Worm (Caenorhabditis elegans) whole organism, L4 larva: Measurements from ENCODE around the gene oac-32.

Source experiments
- D1046.2 ChIP-seq: fragments of 200-800 bp; sonication (Bioruptor generic); IDR thresholded peaks from 2 replicates; pipeline ENCODE4 v1.3.6; 2022; ENCODE audit warnings: missing genetic modification characterization, missing compliant biosample characterization
- F49E8.2 ChIP-seq: sonication (generic microtip); optimal IDR thresholded peaks from 2 replicates; lab custom pipeline; 2016; ENCODE audit warnings: missing compliant biosample characterization, mild to moderate bottlenecking, missing genetic modification characterization, borderline replicate concordance
- T26A8.4 ChIP-seq: fragments of 200-800 bp; sonication (Bioruptor generic); IDR thresholded peaks from 2 replicates; pipeline ENCODE4 v1.3.6; 2022; ENCODE audit warnings: missing genetic modification characterization, missing compliant biosample characterization
- Y48G9A.11 ChIP-seq: fragments of 200-800 bp; sonication (Bioruptor generic); IDR thresholded peaks from 2 replicates; pipeline ENCODE4 v1.3.6; 2022; ENCODE audit warnings: missing genetic modification reagents, missing genetic modification characterization, missing compliant biosample characterization
- Y75B8A.6 ChIP-seq: fragments of 200-800 bp; sonication (Bioruptor generic); IDR thresholded peaks from 2 replicates; pipeline ENCODE4 v1.3.6; 2022; ENCODE audit warnings: missing genetic modification reagents, missing genetic modification characterization, missing compliant biosample characterization
- ZK546.5 ChIP-seq, 2 experiments: sonication (generic microtip); optimal IDR thresholded peaks; 2 replicates each; lab custom pipeline; 2017; ENCODE audit warnings: missing biosample characterization in 2 of 2, missing genetic modification characterization in 2 of 2
- arid-1 ChIP-seq: fragments of 200-800 bp; sonication (Bioruptor generic); conservative IDR thresholded peaks from 2 replicates; pipeline ENCODE4 v1.3.6; 2022; ENCODE audit warnings: missing genetic modification reagents, missing genetic modification characterization, missing compliant biosample characterization
- ceh-20 ChIP-seq: fragments of 200-800 bp; sonication (Bioruptor generic); IDR thresholded peaks from 2 replicates; pipeline ENCODE4 v1.3.6; 2022; ENCODE audit warnings: missing genetic modification reagents, missing genetic modification characterization, missing compliant biosample characterization
- ceh-32 ChIP-seq: sonication (generic microtip); optimal IDR thresholded peaks from 2 replicates; lab custom pipeline; 2016; ENCODE audit warnings: mild to moderate bottlenecking, missing genetic modification characterization, missing compliant biosample characterization; ENCODE audit not compliant: poor library complexity
- ceh-44 ChIP-seq: fragments of 200-800 bp; sonication (Bioruptor generic); IDR thresholded peaks from 2 replicates; pipeline ENCODE4 v1.3.6; 2022; ENCODE audit warnings: missing genetic modification reagents, missing genetic modification characterization, missing compliant biosample characterization
- ceh-82 ChIP-seq: sonication (generic microtip); optimal IDR thresholded peaks from 2 replicates; lab custom pipeline; 2017; ENCODE audit warnings: missing biosample characterization, missing genetic modification characterization
- ctbp-1 ChIP-seq: fragments of 200-800 bp; sonication (Bioruptor generic); IDR thresholded peaks from 2 replicates; pipeline ENCODE4 v1.3.6; 2022; ENCODE audit warnings: missing genetic modification reagents, missing genetic modification characterization, missing compliant biosample characterization
- daf-16 ChIP-seq, 3 experiments: sonication (generic microtip); optimal IDR thresholded peaks; 2 replicates each; lab custom pipeline; 2016 to 2017; ENCODE audit warnings: missing genetic modification characterization in 3 of 3, missing genetic modification reagents in 3 of 3, mild to moderate bottlenecking in 2 of 3, missing compliant biosample characterization in 2 of 3, missing biosample characterization in 1 of 3, moderate library complexity in 1 of 3
- daf-8 ChIP-seq: fragments of 200-800 bp; sonication (Bioruptor generic); IDR thresholded peaks from 2 replicates; pipeline ENCODE4 v1.3.6; 2022; ENCODE audit warnings: missing genetic modification characterization, missing compliant biosample characterization
- hif-1 ChIP-seq, 2 experiments: sonication (generic microtip); optimal IDR thresholded peaks; 2 replicates each; lab custom pipeline; 2016 to 2017; ENCODE audit warnings: missing compliant biosample characterization in 2 of 2, missing genetic modification characterization in 2 of 2, missing genetic modification reagents in 2 of 2, missing genotype in 2 of 2, mild to moderate bottlenecking in 1 of 2
- hlh-11 ChIP-seq: fragments of 200-800 bp; sonication (Bioruptor generic); optimal IDR thresholded peaks from 2 replicates; lab custom pipeline; 2018; ENCODE audit warnings: mild to moderate bottlenecking, missing genetic modification characterization, missing compliant biosample characterization
- jun-1 ChIP-seq: fragments of 150-350 bp; optimal IDR thresholded peaks from 2 replicates; lab custom pipeline; 2014; ENCODE audit warnings: missing biosample characterization, missing genetic modification reagents, missing genetic modification characterization
- lin-13 ChIP-seq: fragments of 150-350 bp; optimal IDR thresholded peaks from 2 replicates; lab custom pipeline; 2014; ENCODE audit warnings: missing biosample characterization, missing genetic modification reagents, missing genetic modification characterization
- lin-29 ChIP-seq: fragments of 200-800 bp; sonication (Bioruptor generic); IDR thresholded peaks from 2 replicates; pipeline ENCODE4 v1.3.6; 2022; ENCODE audit warnings: missing genetic modification reagents, missing genetic modification characterization, missing compliant biosample characterization
- lin-38 ChIP-seq: fragments of 200-800 bp; sonication (Bioruptor generic); IDR thresholded peaks from 2 replicates; pipeline ENCODE4 v1.3.6; 2022; ENCODE audit warnings: missing genetic modification reagents, missing genetic modification characterization, missing compliant biosample characterization
- lin-39 ChIP-seq: fragments of 150-350 bp; optimal IDR thresholded peaks from 2 replicates; lab custom pipeline; 2014; ENCODE audit warnings: missing biosample characterization, missing genetic modification reagents, missing genetic modification characterization
- madf-5 ChIP-seq, 2 experiments: fragments of 200-800 bp; sonication (Bioruptor generic); IDR thresholded peaks; 2 replicates each; pipeline ENCODE4 v1.3.6; 2022; ENCODE audit warnings: missing compliant biosample characterization in 2 of 2, missing genetic modification characterization in 2 of 2
- mep-1 ChIP-seq: fragments of 150-350 bp; sonication (generic microtip); optimal IDR thresholded peaks from 3 replicates; lab custom pipeline; 2014; ENCODE audit warnings: missing biosample characterization, missing genetic modification characterization
- mxl-2 ChIP-seq: fragments of 200-800 bp; sonication (Bioruptor generic); conservative IDR thresholded peaks from 2 replicates; pipeline ENCODE4 v1.3.6; 2022; ENCODE audit warnings: missing genetic modification reagents, missing genetic modification characterization, missing compliant biosample characterization
- mxl-3 ChIP-seq: fragments of 200-800 bp; sonication (Bioruptor generic); optimal IDR thresholded peaks from 2 replicates; lab custom pipeline; 2018; ENCODE audit warnings: mild to moderate bottlenecking, missing genetic modification characterization, missing compliant biosample characterization
- nhr-10 ChIP-seq: fragments of 150-350 bp; optimal IDR thresholded peaks from 2 replicates; lab custom pipeline; 2014; ENCODE audit warnings: missing biosample characterization, missing genetic modification characterization
- nhr-237 ChIP-seq: sonication (generic microtip); optimal IDR thresholded peaks from 2 replicates; lab custom pipeline; 2017; ENCODE audit warnings: missing biosample characterization, missing genetic modification characterization
- nhr-25 ChIP-seq: sonication (generic microtip); optimal IDR thresholded peaks from 2 replicates; lab custom pipeline; 2017; ENCODE audit warnings: missing genetic modification characterization, mild to moderate bottlenecking, missing compliant biosample characterization, antibody characterized with exemption, moderate library complexity, borderline replicate concordance; ENCODE audit not compliant: insufficient read depth
- nhr-28 ChIP-seq: fragments of 150-350 bp; optimal IDR thresholded peaks from 2 replicates; lab custom pipeline; 2014; ENCODE audit warnings: missing biosample characterization, missing genetic modification characterization
- nhr-41 ChIP-seq: fragments of 200-800 bp; sonication (Bioruptor generic); IDR thresholded peaks from 2 replicates; pipeline ENCODE4 v1.3.6; 2022; ENCODE audit warnings: missing genetic modification reagents, missing genetic modification characterization, missing compliant biosample characterization
- nhr-76 ChIP-seq: fragments of 150-350 bp; optimal IDR thresholded peaks from 2 replicates; lab custom pipeline; 2014; ENCODE audit warnings: missing biosample characterization, missing genetic modification characterization
- nhr-77 ChIP-seq: fragments of 150-350 bp; optimal IDR thresholded peaks from 2 replicates; lab custom pipeline; 2014; ENCODE audit warnings: missing biosample characterization, missing genetic modification characterization
- pha-4 ChIP-seq, 2 experiments: fragments of 150-350 bp in 1 of 2; fragments of 200-800 bp in 1 of 2; sonication (Bioruptor generic) in 1 of 2; IDR thresholded peaks in 1 of 2; optimal IDR thresholded peaks in 1 of 2; 2 replicates each; pipeline versions ENCODE4 v1.3.6 to Lab custom; 2014 to 2022; ENCODE audit warnings: missing genetic modification characterization in 2 of 2, missing genetic modification reagents in 2 of 2, missing biosample characterization in 1 of 2, missing compliant biosample characterization in 1 of 2
- pqm-1 ChIP-seq: sonication (generic microtip); optimal IDR thresholded peaks from 2 replicates; lab custom pipeline; 2017; ENCODE audit warnings: missing biosample characterization, missing genetic modification characterization
- sdz-12 ChIP-seq: fragments of 200-800 bp; sonication (Bioruptor generic); optimal IDR thresholded peaks from 2 replicates; lab custom pipeline; 2018; ENCODE audit warnings: mild to moderate bottlenecking, missing genetic modification characterization, missing compliant biosample characterization
- skn-1 ChIP-seq: fragments of 150-350 bp; optimal IDR thresholded peaks from 2 replicates; lab custom pipeline; 2014; ENCODE audit warnings: missing biosample characterization, missing genetic modification characterization
- tag-97 ChIP-seq: fragments of 200-800 bp; sonication (Bioruptor generic); IDR thresholded peaks from 2 replicates; pipeline ENCODE4 v1.3.6; 2022; ENCODE audit warnings: missing genetic modification characterization, missing compliant biosample characterization
- tra-1 ChIP-seq: fragments of 200-800 bp; sonication (Bioruptor generic); IDR thresholded peaks from 2 replicates; pipeline ENCODE4 v1.3.6; 2022; ENCODE audit warnings: missing genetic modification reagents, missing genetic modification characterization, missing compliant biosample characterization
- unc-130 ChIP-seq: sonication (generic microtip); optimal IDR thresholded peaks from 2 replicates; lab custom pipeline; 2016; ENCODE audit warnings: missing genetic modification reagents, missing genetic modification characterization, missing compliant biosample characterization
- unc-39 ChIP-seq: sonication (generic microtip); optimal IDR thresholded peaks from 2 replicates; lab custom pipeline; 2017; ENCODE audit warnings: missing biosample characterization, missing genetic modification characterization
- unc-62 ChIP-seq, 3 experiments: fragments of 150-350 bp in 1 of 3; sonication (generic microtip); optimal IDR thresholded peaks in 2 of 3; peaks in 1 of 3; 1 replicate in 1 of 3; 2 replicates in 2 of 3; lab custom pipeline; 2014 to 2017; ENCODE audit warnings: missing biosample characterization in 3 of 3, missing genetic modification characterization in 3 of 3, missing genetic modification reagents in 3 of 3, missing genotype in 1 of 3
- zfp-3 ChIP-seq: fragments of 200-800 bp; sonication (Bioruptor generic); conservative IDR thresholded peaks from 2 replicates; pipeline ENCODE4 v1.3.6; 2022; ENCODE audit warnings: missing genetic modification reagents, missing genetic modification characterization, missing compliant biosample characterization

The oac-32 gene

DNA sequence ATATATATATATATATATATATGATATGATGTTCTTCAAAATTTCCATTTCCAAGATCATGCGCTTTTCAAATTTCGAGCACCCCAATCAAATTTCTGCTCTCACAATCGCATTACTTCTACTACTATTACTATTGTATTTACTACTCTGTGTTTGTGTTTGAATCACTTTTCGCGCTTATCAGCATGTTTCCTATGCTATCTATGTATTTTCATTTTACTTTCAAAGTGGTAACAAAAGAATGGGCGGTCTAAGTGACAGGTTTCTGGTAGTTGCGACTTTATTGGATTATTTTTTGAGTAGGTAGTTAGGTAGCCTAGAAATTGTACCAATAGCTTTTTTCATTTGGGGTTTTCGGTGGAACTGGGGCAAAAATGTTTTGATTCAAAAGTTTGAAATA, 12.5 kb upstream of the oac-32 start:
- TF ChIP-seq nhr-28 (tag; lab: Kevin White, UChicago), result peak; percentile 8
- no peak for TF ChIP-seq arid-1
- no peak for TF ChIP-seq sdz-12
- no peak for TF ChIP-seq hif-1 (tag; optimal IDR thresholded peaks at IDR 0.05; lab: Kevin White, UChicago)
- TF ChIP-seq pha-4 (GFP tag; IDR thresholded peaks at IDR 0.05; lab: Robert Waterston, UW), result no peak
- no peak for TF ChIP-seq pha-4 (tag; optimal IDR thresholded peaks at IDR 0.05; lab: Kevin White, UChicago)
- no peak for TF ChIP-seq pqm-1 (tag; lab: Kevin White, UChicago)
- no peak for TF ChIP-seq hlh-11 (tag; lab: Kevin White, UChicago)
- no peak for TF ChIP-seq unc-62 (GFP tag; optimal IDR thresholded peaks at IDR 0.05 in 1 of 2; lab: Kevin White, UChicago)
- TF ChIP-seq unc-62 (tag; optimal IDR thresholded peaks at IDR 0.05; lab: Kevin White, UChicago), result no peak
- TF ChIP-seq mxl-3 (GFP tag; lab: Kevin White, UChicago), result no peak
- no peak for TF ChIP-seq tag-97 (GFP tag; lab: Robert Waterston, UW)
- no peak for TF ChIP-seq daf-16 (GFP tag; optimal IDR thresholded peaks at IDR 0.05; lab: Kevin White, UChicago)
- peak; percentile 57 for TF ChIP-seq daf-16 (tag; optimal IDR thresholded peaks at IDR 0.05; lab: Kevin White, UChicago)
- no peak for TF ChIP-seq lin-38 (GFP tag; lab: Robert Waterston, UW)
- no peak for TF ChIP-seq ZK546.5 (tag; optimal IDR thresholded peaks at IDR 0.05; lab: Kevin White, UChicago)

DNA sequence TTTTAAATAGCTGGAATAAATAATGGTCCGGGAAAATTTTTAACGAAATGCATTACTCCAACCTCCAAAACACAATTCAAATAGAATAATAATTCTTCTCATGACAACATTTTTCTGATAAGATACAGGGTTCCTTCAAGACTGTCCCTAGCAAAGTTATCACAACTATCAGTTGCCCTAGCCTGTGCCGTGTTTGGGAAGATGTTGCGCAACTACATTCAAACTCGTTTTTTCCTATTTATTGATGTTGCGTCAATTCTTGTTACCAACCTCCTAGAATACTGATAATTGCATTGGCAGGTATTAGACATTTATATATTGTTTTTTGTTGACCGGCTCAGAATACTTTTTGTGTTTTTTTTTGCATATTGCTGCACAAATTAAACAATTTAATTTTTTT, 9.5 kb upstream of the oac-32 start:
- TF ChIP-seq jun-1 (tag; lab: Kevin White, UChicago) (no peak), ctbp-1 (no peak), nhr-237 (tag; lab: Kevin White, UChicago) (no peak), lin-39 (tag; lab: Kevin White, UChicago) (no peak), nhr-10 (tag; lab: Kevin White, UChicago) (no peak), lin-29 (GFP tag; lab: Robert Waterston, UW) (no peak), mxl-2 (no peak), lin-13 (GFP tag; lab: Kevin White, UChicago) (no peak), tra-1 (GFP tag; lab: Robert Waterston, UW) (no peak), ceh-82 (tag; lab: Kevin White, UChicago) (no peak), ceh-20 (GFP tag; lab: Robert Waterston, UW) (no peak), T26A8.4 (GFP tag; lab: Robert Waterston, UW) (no peak), nhr-77 (tag; lab: Kevin White, UChicago) (no peak), skn-1 (tag; lab: Kevin White, UChicago) (no peak), nhr-76 (tag; lab: Kevin White, UChicago) (no peak), Y75B8A.6 (GFP tag; lab: Robert Waterston, UW) (no peak), mxl-3 (GFP tag; lab: Kevin White, UChicago) (no peak), madf-5 (GFP tag; IDR thresholded peaks at IDR 0.05; lab: Robert Waterston, UW) (no peak)

DNA sequence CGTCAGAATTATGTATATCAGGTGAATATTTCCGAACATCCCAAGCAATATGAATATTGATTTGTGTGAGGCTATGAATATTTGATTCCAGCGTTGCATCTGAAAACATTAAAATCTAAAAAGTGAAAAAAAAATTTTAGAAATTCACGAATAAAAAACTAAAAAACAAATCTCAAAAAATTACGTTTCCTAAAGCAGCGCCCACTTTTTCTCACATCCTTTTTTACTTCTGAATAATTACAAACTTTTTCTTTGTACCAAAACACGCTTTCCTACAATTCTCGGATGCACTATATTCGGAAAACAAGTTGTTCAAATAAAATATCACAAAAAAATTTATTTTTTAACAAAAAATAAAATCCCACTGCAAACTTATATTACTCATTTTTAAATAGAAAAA, 7.4 kb upstream of the oac-32 start, which contains the start of gene srsx-8:
TSS of gene srsx-8 (minus strand) at position 101 of the 400 bp plus-strand sequence.
- TF ChIP-seq F49E8.2 (tag; lab: Kevin White, UChicago) (no peak), zfp-3 (GFP tag; lab: Robert Waterston, UW) (no peak), unc-39 (tag; lab: Kevin White, UChicago) (no peak), ceh-32 (tag; lab: Kevin White, UChicago) (no peak), Y48G9A.11 (GFP tag; lab: Robert Waterston, UW) (no peak), mep-1 (tag; lab: Kevin White, UChicago) (no peak), ceh-44 (no peak), nhr-41 (GFP tag; lab: Robert Waterston, UW) (no peak), nhr-25 (tag; lab: Kevin White, UChicago) (no peak), D1046.2 (no peak), daf-8 (no peak), T26A8.4 (GFP tag; lab: Robert Waterston, UW) (no peak), unc-130 (GFP tag; lab: Kevin White, UChicago) (no peak)
